Fruit fly (Drosophila melanogaster) whole organism, wandering third instar larva: Measurements from ENCODE around the gene Lkb1.

Experiments
- Abd-B ChIP-seq: fragments of >200 bp; optimal IDR thresholded peaks from 2 replicates; lab custom pipeline; 2017; ENCODE audit warnings: missing biosample characterization, missing genetic modification characterization
- CG32264 ChIP-seq: fragments of 200-800 bp; sonication (Bioruptor generic); optimal IDR thresholded peaks from 2 replicates; lab custom pipeline; 2016; ENCODE audit warnings: missing biosample characterization, missing genetic modification characterization
- CG9705 ChIP-seq: fragments of 200-800 bp; sonication (Bioruptor generic); optimal IDR thresholded peaks from 2 replicates; lab custom pipeline; 2018; ENCODE audit warnings: missing biosample characterization, mild to moderate bottlenecking, missing genetic modification characterization
- Dfd ChIP-seq: fragments of >200 bp; optimal IDR thresholded peaks from 2 replicates; lab custom pipeline; 2017; ENCODE audit warnings: missing biosample characterization, missing genetic modification characterization
- Dif ChIP-seq: fragments of 200-275, 200-300 bp; sonication (Bioruptor generic); optimal IDR thresholded peaks from 2 replicates; lab custom pipeline; 2018; ENCODE audit warnings: missing biosample characterization, missing genetic modification characterization; ENCODE audit not compliant: partially characterized antibody
- GATAd ChIP-seq: sonication (Bioruptor generic); optimal IDR thresholded peaks from 2 replicates; lab custom pipeline; 2016; ENCODE audit warnings: missing biosample characterization, missing genetic modification characterization
- HLH106 ChIP-seq: fragments of 200-800 bp; optimal IDR thresholded peaks from 3 replicates; lab custom pipeline; 2019; ENCODE audit warnings: missing biosample characterization, mild to moderate bottlenecking, missing genetic modification characterization, moderate library complexity
- Hnf4 ChIP-seq: fragments of 200-800 bp; sonication (Bioruptor generic); optimal IDR thresholded peaks from 2 replicates; lab custom pipeline; 2016; ENCODE audit warnings: missing biosample characterization, mild to moderate bottlenecking, missing genetic modification characterization
- Hr78 ChIP-seq: fragments of >200 bp; optimal IDR thresholded peaks from 2 replicates; lab custom pipeline; 2017; ENCODE audit warnings: missing biosample characterization, missing genetic modification characterization
- Hr83 ChIP-seq: fragments of 200-300 bp; sonication (Bioruptor generic); optimal IDR thresholded peaks from 2 replicates; lab custom pipeline; 2016; ENCODE audit warnings: missing biosample characterization, mild to moderate bottlenecking, missing genetic modification characterization, moderate library complexity; ENCODE audit not compliant: poor library complexity, severe bottlenecking
- Jra ChIP-seq: sonication (Bioruptor generic); optimal IDR thresholded peaks from 2 replicates; lab custom pipeline; 2016; ENCODE audit warnings: missing biosample characterization, missing genetic modification characterization
- Mio ChIP-seq: sonication (Bioruptor generic); optimal IDR thresholded peaks from 2 replicates; lab custom pipeline; 2016; ENCODE audit warnings: missing biosample characterization, missing genetic modification characterization
- Myc ChIP-seq: fragments of >200 bp; optimal IDR thresholded peaks from 2 replicates; lab custom pipeline; 2017
- N ChIP-seq: fragments of >200 bp; optimal IDR thresholded peaks from 2 replicates; lab custom pipeline; 2018; ENCODE audit warnings: missing biosample characterization, missing external identifiers, missing genetic modification characterization
- OdsH ChIP-seq: fragments of 200-800 bp; sonication (Bioruptor generic); optimal IDR thresholded peaks from 2 replicates; lab custom pipeline; 2016; ENCODE audit warnings: missing biosample characterization, mild to moderate bottlenecking, missing genetic modification characterization
- Rel ChIP-seq, 2 experiments: fragments of 200-800 bp; sonication (Bioruptor generic) in 1 of 2; optimal IDR thresholded peaks; 2 replicates in 1 of 2; 3 replicates in 1 of 2; lab custom pipeline; 2016 to 2019; ENCODE audit warnings: mild to moderate bottlenecking in 2 of 2, missing biosample characterization in 2 of 2, missing genetic modification characterization in 2 of 2, moderate library complexity in 1 of 2
- Vsx2 ChIP-seq: fragments of 200-300, 225-300 bp; sonication (Bioruptor generic); optimal IDR thresholded peaks from 2 replicates; lab custom pipeline; 2018; ENCODE audit warnings: missing biosample characterization, missing genetic modification characterization; ENCODE audit not compliant: partially characterized antibody
- br ChIP-seq: fragments of 200-800 bp; sonication (Bioruptor generic); optimal IDR thresholded peaks from 2 replicates; lab custom pipeline; 2016; ENCODE audit warnings: missing biosample characterization, missing genetic modification characterization
- brk ChIP-seq: fragments of 200-800 bp; sonication (Bioruptor generic); optimal IDR thresholded peaks from 2 replicates; lab custom pipeline; 2016; ENCODE audit warnings: missing biosample characterization, mild to moderate bottlenecking, missing genetic modification characterization
- dl ChIP-seq, 2 experiments: fragments of 175-275, 200-275 bp in 1 of 2; fragments of 200-275 bp in 1 of 2; sonication (Bioruptor generic); optimal IDR thresholded peaks; lab custom pipeline; 2018; ENCODE audit warnings: mild to moderate bottlenecking in 2 of 2, missing biosample characterization in 2 of 2, missing genetic modification characterization in 2 of 2, moderate library complexity in 2 of 2; ENCODE audit not compliant: partially characterized antibody in 2 of 2, insufficient read depth in 1 of 2
- dmrt93B ChIP-seq: fragments of 200-800 bp; sonication (Bioruptor generic); optimal IDR thresholded peaks from 2 replicates; lab custom pipeline; 2018; ENCODE audit warnings: missing biosample characterization, mild to moderate bottlenecking, missing genetic modification characterization
- dsf ChIP-seq: sonication (Bioruptor generic); optimal IDR thresholded peaks from 2 replicates; lab custom pipeline; 2016; ENCODE audit warnings: missing biosample characterization, missing genetic modification characterization, borderline replicate concordance
- ey ChIP-seq: fragments of 200-800 bp; sonication (Bioruptor generic); optimal IDR thresholded peaks from 2 replicates; lab custom pipeline; 2016; ENCODE audit warnings: missing biosample characterization, missing genetic modification characterization
- foxo ChIP-seq, 2 experiments: fragments of 200-800 bp; sonication (Bioruptor generic); optimal IDR thresholded peaks; 2 replicates in 1 of 2; 3 replicates in 1 of 2; lab custom pipeline; 2016 to 2017; ENCODE audit warnings: missing biosample characterization in 2 of 2, missing genetic modification characterization in 2 of 2
- fru ChIP-seq: fragments of 200-800 bp; sonication (Bioruptor generic); optimal IDR thresholded peaks from 3 replicates; lab custom pipeline; 2016; ENCODE audit warnings: missing biosample characterization, mild to moderate bottlenecking, missing genetic modification characterization
- h ChIP-seq: fragments of 200-800 bp; sonication (Bioruptor generic); optimal IDR thresholded peaks from 3 replicates; lab custom pipeline; 2016; ENCODE audit warnings: missing biosample characterization, mild to moderate bottlenecking, missing genetic modification characterization
- jim ChIP-seq: fragments of 175-275, 200-325 bp; sonication (Bioruptor generic); optimal IDR thresholded peaks from 2 replicates; lab custom pipeline; 2016; ENCODE audit warnings: missing biosample characterization, mild to moderate bottlenecking, missing genetic modification characterization
- lola ChIP-seq: fragments of >200 bp; optimal IDR thresholded peaks from 2 replicates; lab custom pipeline; 2017; ENCODE audit warnings: missing biosample characterization, missing genetic modification characterization
- pan ChIP-seq: fragments of >200 bp; optimal IDR thresholded peaks from 2 replicates; lab custom pipeline; 2017
- psq ChIP-seq: fragments of 200-800 bp; sonication (Bioruptor generic); optimal IDR thresholded peaks from 3 replicates; lab custom pipeline; 2017; ENCODE audit warnings: missing biosample characterization, mild to moderate bottlenecking, missing genetic modification characterization, moderate library complexity
- rgr ChIP-seq: fragments of 200-800 bp; sonication (Bioruptor generic); optimal IDR thresholded peaks from 3 replicates; lab custom pipeline; 2016; ENCODE audit warnings: missing biosample characterization, mild to moderate bottlenecking, missing genetic modification characterization
- sage ChIP-seq: fragments of 200-800 bp; sonication (Bioruptor generic); optimal IDR thresholded peaks from 2 replicates; lab custom pipeline; 2016; ENCODE audit warnings: missing biosample characterization, mild to moderate bottlenecking, missing genetic modification characterization
- sv ChIP-seq: fragments of 200-800 bp; sonication (Bioruptor generic); optimal IDR thresholded peaks from 3 replicates; lab custom pipeline; 2016; ENCODE audit warnings: missing biosample characterization, missing genetic modification characterization
- tai ChIP-seq: sonication (Bioruptor generic); optimal IDR thresholded peaks from 2 replicates; lab custom pipeline; 2016; ENCODE audit warnings: missing biosample characterization, missing genetic modification characterization
- usp ChIP-seq: fragments of >200 bp; optimal IDR thresholded peaks from 2 replicates; lab custom pipeline; 2017; ENCODE audit warnings: missing biosample characterization, missing genetic modification characterization
- woc ChIP-seq: sonication (Bioruptor generic); optimal IDR thresholded peaks from 2 replicates; lab custom pipeline; 2016; ENCODE audit warnings: missing biosample characterization, mild to moderate bottlenecking, missing genetic modification characterization

Lkb1 gene

dm6 chr3R:13718076-13718475, 41.7 kb downstream of the Lkb1 start, which contains the start of gene Ubc87F:
TSS of gene Ubc87F (minus strand) at chr3R:13718176.
- TF ChIP-seq N (no peak), Mio (GFP tag; lab: Kevin White, UChicago) (no peak), Vsx2 (GFP tag; lab: Kevin White, UChicago) (no peak), psq (no peak), h (GFP tag; lab: Kevin White, UChicago) (no peak), br (GFP tag; lab: Kevin White, UChicago) (no peak), jim (GFP tag; lab: Kevin White, UChicago) (no peak), sv (GFP tag; lab: Kevin White, UChicago) (no peak), HLH106 (tag; lab: Kevin White, UChicago) (no peak), rgr (GFP tag; lab: Kevin White, UChicago) (no peak), Hr78 (GFP tag; lab: Kevin White, UChicago) (no peak), Hr83 (GFP tag; lab: Kevin White, UChicago) (no peak), Dif (GFP tag; lab: Kevin White, UChicago) (no peak), OdsH (GFP tag; lab: Kevin White, UChicago) (no peak), Myc (lab: Kevin White, UChicago) (no peak), dsf (GFP tag; lab: Kevin White, UChicago) (no peak), CG32264 (GFP tag; lab: Kevin White, UChicago) (no peak), dmrt93B (GFP tag; lab: Kevin White, UChicago) (no peak), brk (GFP tag; lab: Kevin White, UChicago) (no peak), tai (GFP tag; lab: Kevin White, UChicago) (no peak)
- TF ChIP-seq, all 38 proteins: peak for 0

dm6 chr3R:13719053-13719452, 42.7 kb downstream of the Lkb1 start:
- no peak for TF ChIP-seq Abd-B (GFP tag; lab: Kevin White, UChicago)
- no peak for TF ChIP-seq Vsx2 (GFP tag; lab: Kevin White, UChicago)
- no peak for TF ChIP-seq foxo (GFP tag; optimal IDR thresholded peaks at IDR 0.05; lab: Kevin White, UChicago)
- no peak for TF ChIP-seq Hr78 (GFP tag; lab: Kevin White, UChicago)
- no peak for TF ChIP-seq Mio (GFP tag; lab: Kevin White, UChicago)
- no peak for TF ChIP-seq CG9705 (GFP tag; lab: Kevin White, UChicago)

- no peak for TF ChIP-seq sv (GFP tag; lab: Kevin White, UChicago)
- no peak for TF ChIP-seq fru (GFP tag; lab: Kevin White, UChicago)
- no peak for TF ChIP-seq psq
- no peak for TF ChIP-seq pan
- no peak for TF ChIP-seq Hnf4 (GFP tag; lab: Kevin White, UChicago)
- TF ChIP-seq Mio (GFP tag; lab: Kevin White, UChicago) = no peak
- TF ChIP-seq br (GFP tag; lab: Kevin White, UChicago) = no peak
- TF ChIP-seq Myc (lab: Kevin White, UChicago) = no peak
- no peak for TF ChIP-seq HLH106 (tag; lab: Kevin White, UChicago)
- no peak for TF ChIP-seq rgr (GFP tag; lab: Kevin White, UChicago)
- TF ChIP-seq ey (GFP tag; lab: Kevin White, UChicago) = no peak
- TF ChIP-seq sage (GFP tag; lab: Kevin White, UChicago) = no peak
- no peak for TF ChIP-seq dsf (GFP tag; lab: Kevin White, UChicago)
- no peak for TF ChIP-seq CG32264 (GFP tag; lab: Kevin White, UChicago)
- TF ChIP-seq Hr78 (GFP tag; lab: Kevin White, UChicago) = no peak
- no peak for TF ChIP-seq tai (GFP tag; lab: Kevin White, UChicago)
These were observed 44.4 kb downstream of the Lkb1 start for dm6 chr3R:13720798-13721197.

- TF ChIP-seq ey (GFP tag; lab: Kevin White, UChicago) (no peak), N (no peak)
These were observed 45.6 kb downstream of the Lkb1 start for dm6 chr3R:13721998-13722397.

dm6 chr3R:13722451-13722850, 46.1 kb downstream of the Lkb1 start:
- TF ChIP-seq dmrt93B (GFP tag; lab: Kevin White, UChicago) = no peak
- no peak for TF ChIP-seq HLH106 (tag; lab: Kevin White, UChicago)
- no peak for TF ChIP-seq Jra (GFP tag; lab: Kevin White, UChicago)
- no peak for TF ChIP-seq GATAd (GFP tag; lab: Kevin White, UChicago)
- no peak for TF ChIP-seq rgr (GFP tag; lab: Kevin White, UChicago)
- no peak for TF ChIP-seq Hr83 (GFP tag; lab: Kevin White, UChicago)
- no peak for TF ChIP-seq Vsx2 (GFP tag; lab: Kevin White, UChicago)
- TF ChIP-seq psq = no peak
- TF ChIP-seq lola (GFP tag; lab: Kevin White, UChicago) = no peak
- TF ChIP-seq woc = no peak
- TF ChIP-seq Dfd (GFP tag; lab: Kevin White, UChicago) = no peak
- no peak for TF ChIP-seq Rel (GFP tag; optimal IDR thresholded peaks at IDR 0.05; lab: Kevin White, UChicago)
- TF ChIP-seq Rel (tag; optimal IDR thresholded peaks at IDR 0.05; lab: Kevin White, UChicago) = no peak
- TF ChIP-seq usp (GFP tag; lab: Kevin White, UChicago) = no peak
- TF ChIP-seq Myc (lab: Kevin White, UChicago) = no peak
- no peak for TF ChIP-seq Dif (GFP tag; lab: Kevin White, UChicago)
- no peak for TF ChIP-seq pan
- TF ChIP-seq dl (GFP tag; optimal IDR thresholded peaks at IDR 0.05; lab: Kevin White, UChicago; ENCODE audit: insufficient read depth in 1 of 2, partially characterized antibody in 2 of 2) = no peak
- TF ChIP-seq sv (GFP tag; lab: Kevin White, UChicago) = no peak
- TF ChIP-seq CG9705 (GFP tag; lab: Kevin White, UChicago) = no peak
- TF ChIP-seq dsf (GFP tag; lab: Kevin White, UChicago) = no peak
